Fruit fly (Drosophila melanogaster) whole organism, embryonic: ENCODE data around the gene CG3123.

Experiments
- Bgb ChIP-seq: fragments of 200-800 bp; sonication (Bioruptor generic); IDR thresholded peaks from 2 replicates; pipeline ENCODE4 v1.3.6; 2022; ENCODE audit warnings: missing biosample characterization, missing genetic modification characterization; ENCODE audit not compliant: partially characterized antibody
- CG10209 ChIP-seq: fragments of 200-800 bp; sonication (Bioruptor generic); optimal IDR thresholded peaks from 3 replicates; lab custom pipeline; 2017; ENCODE audit warnings: missing biosample characterization, mild to moderate bottlenecking, missing genetic modification characterization, missing genetic modification reagents
- CG11723 ChIP-seq: fragments of 200-800 bp; sonication (Bioruptor generic); optimal IDR thresholded peaks from 2 replicates; lab custom pipeline; 2017; ENCODE audit warnings: missing biosample characterization, mild to moderate bottlenecking, missing genetic modification characterization
- CG12236 ChIP-seq: fragments of 200-800 bp; sonication (Bioruptor generic); optimal IDR thresholded peaks from 2 replicates; lab custom pipeline; 2016; ENCODE audit warnings: missing biosample characterization, missing genetic modification characterization
- CG14710 ChIP-seq: fragments of 200-800 bp; sonication (Bioruptor generic); optimal IDR thresholded peaks from 3 replicates; lab custom pipeline; 2019; ENCODE audit warnings: missing biosample characterization, mild to moderate bottlenecking, missing genetic modification characterization, moderate library complexity
- CG15011 ChIP-seq: fragments of 200-800 bp; sonication (Bioruptor generic); optimal IDR thresholded peaks from 3 replicates; lab custom pipeline; 2018; ENCODE audit warnings: missing biosample characterization, mild to moderate bottlenecking, missing genetic modification characterization
- CG1647 ChIP-seq: fragments of 200-800 bp; sonication (Bioruptor generic); optimal IDR thresholded peaks from 3 replicates; lab custom pipeline; 2016; ENCODE audit warnings: missing biosample characterization, missing genetic modification characterization
- CG16813 ChIP-seq: fragments of 200-800 bp; sonication (Bioruptor generic); IDR thresholded peaks from 3 replicates; pipeline ENCODE4 v1.3.6; 2022; ENCODE audit warnings: missing biosample characterization, missing genetic modification characterization; ENCODE audit not compliant: partially characterized antibody
- CG17328 ChIP-seq: fragments of 200-800 bp; sonication (Bioruptor generic); IDR thresholded peaks from 2 replicates; pipeline ENCODE4 v1.3.6; 2022; ENCODE audit warnings: missing biosample characterization, missing genetic modification characterization
- CG17802 ChIP-seq: fragments of 200-800 bp; sonication (Bioruptor generic); optimal IDR thresholded peaks from 2 replicates; lab custom pipeline; 2018; ENCODE audit warnings: missing biosample characterization, mild to moderate bottlenecking, missing genetic modification characterization, moderate library complexity
- CG18262 ChIP-seq: fragments of 200-800 bp; optimal IDR thresholded peaks from 3 replicates; lab custom pipeline; 2019; ENCODE audit warnings: missing biosample characterization, mild to moderate bottlenecking, missing genetic modification characterization, moderate library complexity
- CG30431 ChIP-seq: fragments of 200-800 bp; sonication (Bioruptor generic); optimal IDR thresholded peaks from 2 replicates; lab custom pipeline; 2017; ENCODE audit warnings: missing biosample characterization, missing genetic modification characterization
- CG4282 ChIP-seq: fragments of 200-800 bp; sonication (Bioruptor generic); optimal IDR thresholded peaks from 2 replicates; lab custom pipeline; 2016; ENCODE audit warnings: missing biosample characterization, missing genetic modification characterization
- CG43689 ChIP-seq: fragments of 200-800 bp; sonication (Bioruptor generic); IDR thresholded peaks from 2 replicates; pipeline ENCODE4 v1.3.6; 2022; ENCODE audit warnings: missing biosample characterization, missing genetic modification characterization
- CG6272 ChIP-seq: fragments of 200-800 bp; sonication (Bioruptor generic); IDR thresholded peaks from 2 replicates; pipeline ENCODE4 v1.3.6; 2022; ENCODE audit warnings: missing biosample characterization, missing genetic modification characterization
- CG7357 ChIP-seq: fragments of 200-800 bp; sonication (Bioruptor generic); IDR thresholded peaks from 3 replicates; pipeline ENCODE4 v1.3.6; 2022; ENCODE audit warnings: missing biosample characterization, missing genetic modification characterization
- CG7928 ChIP-seq: fragments of 200-800 bp; sonication (Bioruptor generic); optimal IDR thresholded peaks from 2 replicates; lab custom pipeline; 2017; ENCODE audit warnings: missing biosample characterization, mild to moderate bottlenecking, missing genetic modification characterization
- CG8290 ChIP-seq, 3 experiments: fragments of 200-800 bp; sonication (Bioruptor generic); optimal IDR thresholded peaks; 2 replicates each; lab custom pipeline; 2016 to 2019; ENCODE audit warnings: missing biosample characterization in 3 of 3, missing genetic modification characterization in 3 of 3, mild to moderate bottlenecking in 2 of 3, moderate library complexity in 1 of 3
- D19B ChIP-seq: fragments of 200-800 bp; sonication (Bioruptor generic); optimal IDR thresholded peaks from 2 replicates; lab custom pipeline; 2017; ENCODE audit warnings: missing biosample characterization, mild to moderate bottlenecking, missing genetic modification characterization
- Dip2 ChIP-seq: fragments of 200-800 bp; sonication (Bioruptor generic); IDR thresholded peaks from 2 replicates; pipeline ENCODE4 v1.3.6; 2022; ENCODE audit warnings: missing biosample characterization, missing genetic modification characterization
- Dll ChIP-seq: fragments of 200-800 bp; sonication (Bioruptor generic); IDR thresholded peaks from 4 replicates; pipeline ENCODE4 v1.3.6; 2022; ENCODE audit warnings: missing biosample characterization, missing genetic modification characterization; ENCODE audit not compliant: partially characterized antibody
- Ets97D ChIP-seq: fragments of 200-800 bp; sonication (Bioruptor generic); optimal IDR thresholded peaks from 3 replicates; lab custom pipeline; 2016; ENCODE audit warnings: missing biosample characterization, missing genetic modification characterization
- GATAe ChIP-seq: fragments of 200-800 bp; sonication (Bioruptor generic); conservative IDR thresholded peaks from 2 replicates; pipeline ENCODE4 v1.3.6; 2022; ENCODE audit warnings: missing biosample characterization, missing genetic modification characterization
- Hand ChIP-seq: fragments of 200-800 bp; sonication (Bioruptor generic); optimal IDR thresholded peaks from 2 replicates; lab custom pipeline; 2017; ENCODE audit warnings: mild to moderate bottlenecking, missing biosample characterization, missing genetic modification reagents, missing genetic modification characterization
- Med ChIP-seq: fragments of 200-800 bp; sonication (Bioruptor generic); peaks from one replicate; lab custom pipeline; 2016; ENCODE audit warnings: missing biosample characterization, missing genetic modification characterization, mild to moderate bottlenecking, inconsistent platforms, moderate library complexity
- Mes4 ChIP-seq: fragments of 200-800 bp; sonication (Bioruptor generic); optimal IDR thresholded peaks from 2 replicates; lab custom pipeline; 2016; ENCODE audit warnings: missing biosample characterization, missing genetic modification characterization
- NK7.1 ChIP-seq: fragments of 200-800 bp; sonication (Bioruptor generic); optimal IDR thresholded peaks from 3 replicates; lab custom pipeline; 2016; ENCODE audit warnings: missing biosample characterization, missing genetic modification characterization
- Nf-YA ChIP-seq: fragments of 200-800 bp; sonication (Bioruptor generic); IDR thresholded peaks from 2 replicates; pipeline ENCODE4 v1.3.6; 2022; ENCODE audit warnings: missing biosample characterization, missing genetic modification characterization
- Oaz ChIP-seq: fragments of 200-800 bp; sonication (Bioruptor generic); IDR thresholded peaks from 2 replicates; pipeline ENCODE4 v1.3.6; 2022; ENCODE audit warnings: missing biosample characterization, missing genetic modification characterization
- Stat92E ChIP-seq, 3 experiments: fragments of >200 bp in 2 of 3; fragments of 200-800 bp in 1 of 3; sonication (Bioruptor generic) in 1 of 3; optimal IDR thresholded peaks; 2 replicates each; lab custom pipeline; 2017 to 2019; ENCODE audit warnings: missing biosample characterization in 3 of 3, missing genetic modification characterization in 3 of 3, mild to moderate bottlenecking in 1 of 3, moderate library complexity in 1 of 3
- Trl ChIP-seq, 3 experiments: fragments of >200 bp in 2 of 3; fragments of 200-800 bp in 1 of 3; sonication (Bioruptor generic) in 1 of 3; optimal IDR thresholded peaks; 2 replicates in 1 of 3; 3 replicates in 2 of 3; lab custom pipeline; 2016 to 2017; ENCODE audit warnings: missing biosample characterization in 1 of 3, missing genetic modification characterization in 1 of 3
- YL-1 ChIP-seq: fragments of 200-800 bp; sonication (Bioruptor generic); optimal IDR thresholded peaks from 3 replicates; lab custom pipeline; 2017; ENCODE audit warnings: missing biosample characterization, mild to moderate bottlenecking, missing genetic modification characterization
- aop ChIP-seq: fragments of 200-800 bp; sonication (Bioruptor generic); IDR thresholded peaks from 2 replicates; pipeline ENCODE4 v1.3.6; 2022; ENCODE audit warnings: missing biosample characterization, missing genetic modification characterization
- bowl ChIP-seq: fragments of 200-800 bp; sonication (Bioruptor generic); IDR thresholded peaks from 2 replicates; pipeline ENCODE4 v1.3.6; 2022; ENCODE audit warnings: missing biosample characterization, missing genetic modification characterization
- cas ChIP-seq: fragments of 200-800 bp; sonication (Bioruptor generic); IDR thresholded peaks from 2 replicates; pipeline ENCODE4 v1.3.6; 2022; ENCODE audit warnings: missing biosample characterization, missing genetic modification characterization
- caup ChIP-seq: fragments of 200-800 bp; sonication (Bioruptor generic); optimal IDR thresholded peaks from 3 replicates; lab custom pipeline; 2017; ENCODE audit warnings: missing biosample characterization, mild to moderate bottlenecking, missing genetic modification characterization, moderate library complexity; ENCODE audit not compliant: severe bottlenecking
- ci ChIP-seq: fragments of 200-800 bp; sonication (Bioruptor generic); IDR thresholded peaks from 3 replicates; pipeline ENCODE4 v1.3.6; 2022; ENCODE audit warnings: missing biosample characterization, missing genetic modification characterization
- disco-r ChIP-seq: fragments of 200-800 bp; sonication (Bioruptor generic); optimal IDR thresholded peaks from 2 replicates; lab custom pipeline; 2016; ENCODE audit warnings: missing biosample characterization, missing genetic modification characterization
- en ChIP-seq: fragments of 200-800 bp; sonication (Bioruptor generic); optimal IDR thresholded peaks from 2 replicates; lab custom pipeline; 2016; ENCODE audit warnings: missing biosample characterization, missing genetic modification characterization
- gem ChIP-seq: fragments of 200-800 bp; sonication (Bioruptor generic); optimal IDR thresholded peaks from 2 replicates; lab custom pipeline; 2019; ENCODE audit warnings: missing biosample characterization, mild to moderate bottlenecking, missing genetic modification characterization, moderate library complexity
- gro ChIP-seq: fragments of 200-800 bp; sonication (Bioruptor generic); optimal IDR thresholded peaks from 2 replicates; lab custom pipeline; 2016; ENCODE audit warnings: missing biosample characterization, missing genetic modification characterization
- hb ChIP-seq: fragments of 200-800 bp; sonication (Bioruptor generic); IDR thresholded peaks from 3 replicates; pipeline ENCODE4 v1.3.6; 2022; ENCODE audit warnings: missing biosample characterization, missing genetic modification characterization; ENCODE audit not compliant: partially characterized antibody
- jigr1 ChIP-seq: fragments of 200-800 bp; sonication (Bioruptor generic); IDR thresholded peaks from 3 replicates; pipeline ENCODE4 v1.3.6; 2022; ENCODE audit warnings: missing biosample characterization, missing genetic modification characterization
- pb ChIP-seq: fragments of 200-800 bp; sonication (Bioruptor generic); optimal IDR thresholded peaks from 3 replicates; lab custom pipeline; 2016; ENCODE audit warnings: missing biosample characterization, missing genetic modification characterization
- pzg ChIP-seq: fragments of 200-800 bp; sonication (Bioruptor generic); optimal IDR thresholded peaks from 3 replicates; lab custom pipeline; 2018; ENCODE audit warnings: missing biosample characterization, mild to moderate bottlenecking, missing genetic modification characterization, moderate library complexity
- rib ChIP-seq: fragments of 200-800 bp; sonication (Bioruptor generic); IDR thresholded peaks from 2 replicates; pipeline ENCODE4 v1.3.6; 2022; ENCODE audit warnings: missing biosample characterization, missing genetic modification characterization
- vnd ChIP-seq: fragments of 200-800 bp; sonication (Bioruptor generic); IDR thresholded peaks from 3 replicates; pipeline ENCODE4 v1.3.6; 2022; ENCODE audit warnings: missing biosample characterization, missing genetic modification characterization; ENCODE audit not compliant: partially characterized antibody
- zf30C ChIP-seq: fragments of 200-800 bp; sonication (Bioruptor generic); optimal IDR thresholded peaks from 3 replicates; lab custom pipeline; 2018; ENCODE audit warnings: missing biosample characterization, mild to moderate bottlenecking, missing genetic modification characterization

The CG3123 gene

DNA sequence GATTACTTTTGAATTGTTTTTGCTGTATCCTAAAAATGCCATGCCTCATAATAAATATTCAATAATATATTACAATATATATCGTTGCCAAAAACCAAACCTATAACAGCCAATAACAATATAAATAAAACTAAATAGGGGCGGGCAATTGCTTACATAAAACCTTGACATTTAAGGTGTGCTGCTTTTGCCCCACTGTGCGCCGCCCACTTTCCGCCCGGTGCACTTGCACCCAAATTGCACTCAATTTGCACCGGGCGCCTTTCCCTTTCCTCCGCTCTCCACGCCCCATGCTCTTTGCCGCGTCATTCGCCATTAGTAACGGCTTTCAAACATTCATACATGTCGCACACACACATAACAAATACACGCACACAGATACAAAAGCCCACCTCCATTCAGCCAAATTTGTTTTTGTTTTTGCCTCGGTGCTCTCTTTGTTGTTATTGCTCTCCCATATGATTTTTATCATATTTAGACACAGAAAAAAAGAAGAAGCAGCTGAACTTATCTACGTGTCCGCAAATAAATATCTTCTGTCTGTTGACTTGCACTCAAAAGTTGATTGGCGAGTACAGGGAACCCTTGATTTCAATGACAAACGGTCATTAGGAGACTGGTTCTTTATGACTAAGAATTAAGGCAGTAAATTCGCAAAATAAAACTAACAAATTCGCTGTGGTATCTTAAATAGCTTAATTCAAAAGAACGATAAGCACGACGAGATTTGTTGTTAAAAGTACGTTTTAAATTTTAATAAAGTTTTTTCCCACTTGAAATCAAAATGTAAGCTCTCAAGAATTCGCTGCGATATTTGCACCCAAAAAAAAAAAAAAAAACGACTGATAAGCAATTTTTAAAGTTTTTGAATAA is 32.8 kb upstream of the CG3123 start (continued):
- TF ChIP-seq CG17328 (GFP tag; lab: Robert Waterston, UW), result no peak
- no peak for TF ChIP-seq CG17802 (tag; lab: Kevin White, UChicago)
- no peak for TF ChIP-seq en (GFP tag; lab: Kevin White, UChicago)
- peak; percentile 29 for TF ChIP-seq gro (GFP tag; lab: Kevin White, UChicago)
- TF ChIP-seq CG15011 (GFP tag; lab: Kevin White, UChicago), result peak; percentile 24
- TF ChIP-seq CG30431 (GFP tag; lab: Kevin White, UChicago), result no peak
- peak; percentile 42 for TF ChIP-seq gem (tag; lab: Kevin White, UChicago)
- TF ChIP-seq hb (GFP tag; lab: Robert Waterston, UW), result no peak
- TF ChIP-seq disco-r (GFP tag; lab: Kevin White, UChicago), result no peak
- 0 out of 2 replicates have a peak, but pooled peaks have one; percentile 37 for TF ChIP-seq bowl (GFP tag; lab: Robert Waterston, UW)
- no peak for TF ChIP-seq aop (GFP tag; lab: Robert Waterston, UW)
- no peak for TF ChIP-seq CG14710 (tag; lab: Kevin White, UChicago)
- no peak for TF ChIP-seq jigr1 (GFP tag; lab: Robert Waterston, UW)
- no peak for TF ChIP-seq CG43689 (GFP tag; lab: Robert Waterston, UW)
- no peak for TF ChIP-seq vnd (GFP tag; lab: Robert Waterston, UW)
- TF ChIP-seq NK7.1 (GFP tag; lab: Kevin White, UChicago), result no peak
- no peak for TF ChIP-seq Hand (GFP tag; lab: Kevin White, UChicago)
- TF ChIP-seq CG7357, result no peak
- TF ChIP-seq Med, result peak; percentile 66
- peak; percentile 76; the same call in 1 of the 2 replicates for TF ChIP-seq rib (GFP tag; lab: Robert Waterston, UW)
- no peak for TF ChIP-seq Stat92E (GFP tag; optimal IDR thresholded peaks at IDR 0.05; lab: Kevin White, UChicago)
- TF ChIP-seq zf30C (GFP tag; lab: Kevin White, UChicago), result no peak
- no peak for TF ChIP-seq Ets97D (GFP tag; lab: Kevin White, UChicago)
- TF ChIP-seq CG11723, result no peak
- no peak for TF ChIP-seq pzg (GFP tag; lab: Kevin White, UChicago)
- peak; percentile 2 for TF ChIP-seq CG10209 (GFP tag; lab: Kevin White, UChicago)
- no peak for TF ChIP-seq CG6272 (GFP tag; lab: Robert Waterston, UW)
- no peak for TF ChIP-seq Dll
- no peak for TF ChIP-seq Mes4
- TF ChIP-seq Oaz (GFP tag; lab: Robert Waterston, UW), result no peak
- TF ChIP-seq CG8290 (GFP tag; optimal IDR thresholded peaks at IDR 0.05; lab: Kevin White, UChicago), result no peak
- TF ChIP-seq CG8290 (tag; optimal IDR thresholded peaks at IDR 0.05; lab: Kevin White, UChicago), result no peak
- TF ChIP-seq D19B (GFP tag; lab: Kevin White, UChicago), result no peak
- no peak for TF ChIP-seq Nf-YA (GFP tag; lab: Robert Waterston, UW)
- TF ChIP-seq YL-1 (GFP tag; lab: Kevin White, UChicago), result no peak
- no peak for TF ChIP-seq pb (GFP tag; lab: Kevin White, UChicago)
- peak; percentile 26 to 43 for TF ChIP-seq Trl (optimal IDR thresholded peaks at IDR 0.05; lab: Kevin White, UChicago)
- peak; percentile 2 for TF ChIP-seq Trl (GFP tag; optimal IDR thresholded peaks at IDR 0.05; lab: Kevin White, UChicago)
- TF ChIP-seq CG18262 (tag; lab: Kevin White, UChicago), result peak; percentile 12
- TF ChIP-seq CG7928 (GFP tag; lab: Kevin White, UChicago), result no peak
- TF ChIP-seq ci (GFP tag; lab: Robert Waterston, UW), result peak; percentile 20; the same call in 1 of the 3 replicates
- peak; percentile 6 for TF ChIP-seq CG4282 (GFP tag; lab: Kevin White, UChicago)
- TF ChIP-seq caup (GFP tag; lab: Kevin White, UChicago), result no peak
- no peak for TF ChIP-seq CG1647
- TF ChIP-seq cas (GFP tag; lab: Robert Waterston, UW), result no peak
- TF ChIP-seq Bgb (GFP tag; lab: Robert Waterston, UW), result peak; percentile 47; the same call in 1 of the 2 replicates
- no peak for TF ChIP-seq CG16813
- no peak for TF ChIP-seq Dip2 (GFP tag; lab: Robert Waterston, UW)
- no peak for TF ChIP-seq GATAe (GFP tag; lab: Robert Waterston, UW)
- TF ChIP-seq CG12236 (GFP tag; lab: Kevin White, UChicago), result no peak
